Fruit fly (Drosophila melanogaster): Measurements from ENCODE around the gene CG42637.

The CG42637 gene

DNA sequence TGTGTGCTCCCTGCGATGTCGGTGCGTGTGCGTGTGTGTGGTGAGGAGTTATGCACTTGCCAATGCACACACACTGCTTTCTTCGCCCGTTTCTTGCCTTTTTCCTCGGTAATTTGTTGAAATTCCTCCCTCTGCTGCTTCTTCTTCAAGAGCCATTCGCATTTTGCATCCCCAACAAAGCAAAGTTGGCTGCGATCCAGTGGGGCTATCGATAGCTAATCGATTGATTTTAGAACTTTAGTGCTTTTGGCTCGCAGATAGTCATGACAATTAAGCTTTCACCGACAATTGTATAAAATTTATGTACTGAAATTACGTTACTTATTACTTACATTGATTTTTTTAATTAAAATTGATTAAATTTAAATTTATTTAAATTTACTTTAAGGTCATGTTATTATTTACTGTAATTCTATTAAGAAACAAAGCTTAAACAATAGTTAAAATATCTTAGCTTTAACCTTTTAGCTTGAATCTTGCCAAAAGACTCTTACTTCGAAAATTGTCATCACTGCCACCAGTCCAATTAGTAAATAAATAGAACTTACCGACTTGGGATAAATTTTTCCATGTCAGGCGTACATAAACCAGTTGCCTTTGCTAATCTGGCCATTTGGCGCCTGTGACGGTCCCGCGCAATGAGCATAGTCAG is 40.9 kb upstream of the CG42637 start, which contains the start of the genes trc and CG32221 (continued):
- TF ChIP-seq hbn (GFP tag; IDR thresholded peaks at IDR 0.05; ENCODE audit: partially characterized antibody) (peak; percentile 40; the same call in 1 of the 2 replicates), Doc3 (GFP tag; IDR thresholded peaks at IDR 0.05; ENCODE audit: partially characterized antibody) (0 out of 3 replicates have a peak, but pooled peaks have one; percentile 20), CG11695 (GFP tag; IDR thresholded peaks at IDR 0.05) (no peak), Hey (tag; optimal IDR thresholded peaks at IDR 0.05) (no peak), CG5953 (GFP tag; IDR thresholded peaks at IDR 0.05) (no peak), crc (GFP tag; optimal IDR thresholded peaks at IDR 0.05) (no peak), Tbp (GFP tag; optimal IDR thresholded peaks at IDR 0.05) (no peak), CG1529 (GFP tag; optimal IDR thresholded peaks at IDR 0.05) (no peak), p53 (GFP tag; optimal IDR thresholded peaks at IDR 0.05) (peak; percentile 7), cad (GFP tag; optimal IDR thresholded peaks at IDR 0.05) (no peak), CkIIα-i1 (GFP tag; IDR thresholded peaks at IDR 0.05) (no peak), Gug (GFP tag; IDR thresholded peaks at IDR 0.05) (peak; percentile 53; the same call in 2 of the 4 replicates), zen (tag; optimal IDR thresholded peaks at IDR 0.05) (no peak), Stat92E (GFP tag; optimal IDR thresholded peaks at IDR 0.05) (no peak), NC2α (GFP tag; optimal IDR thresholded peaks at IDR 0.05) (no peak), Optix (GFP tag; IDR thresholded peaks at IDR 0.05) (no peak), ken (GFP tag; IDR thresholded peaks at IDR 0.05) (peak; percentile 53; the same call in 2 of the 3 replicates), CG2712 (tag; optimal IDR thresholded peaks at IDR 0.05) (no peak), sens-2 (GFP tag; IDR thresholded peaks at IDR 0.05) (no peak), Dad (GFP tag; optimal IDR thresholded peaks at IDR 0.05) (peak; percentile 14), her (GFP tag; optimal IDR thresholded peaks at IDR 0.05) (no peak), CG13894 (tag; optimal IDR thresholded peaks at IDR 0.05) (no peak), toy (GFP tag; IDR thresholded peaks at IDR 0.05) (no peak), Oaz (GFP tag; IDR thresholded peaks at IDR 0.05) (no peak), phol (tag; optimal IDR thresholded peaks at IDR 0.05) (peak; percentile 50), CG12155 (GFP tag; optimal IDR thresholded peaks at IDR 0.05) (no peak), Mad (GFP tag; optimal IDR thresholded peaks at IDR 0.05) (no peak), Scr (GFP tag; IDR thresholded peaks at IDR 0.05; ENCODE audit: partially characterized antibody) (peak; percentile 73), sima (GFP tag; optimal IDR thresholded peaks at IDR 0.05) (no peak), danr (GFP tag; IDR thresholded peaks at IDR 0.05) (no peak), ara (GFP tag; IDR thresholded peaks at IDR 0.05) (no peak), HLH4C (GFP tag; IDR thresholded peaks at IDR 0.05; ENCODE audit: partially characterized antibody) (peak; percentile 59), ssp (GFP tag; IDR thresholded peaks at IDR 0.05) (peak; percentile 19; the same call in 1 of the 2 replicates), Deaf1 (tag; optimal IDR thresholded peaks at IDR 0.05) (no peak), CG10274 (GFP tag; optimal IDR thresholded peaks at IDR 0.05) (no peak), CG7357 (GFP tag; IDR thresholded peaks at IDR 0.05) (no peak), ab (GFP tag; optimal IDR thresholded peaks at IDR 0.05) (no peak), CG6813 (GFP tag; optimal IDR thresholded peaks at IDR 0.05) (no peak), CG7556 (GFP tag; optimal IDR thresholded peaks at IDR 0.05) (no peak), Drgx (GFP tag; IDR thresholded peaks at IDR 0.05) (no peak), maf-S (GFP tag; optimal IDR thresholded peaks at IDR 0.05) (no peak), aop (GFP tag; IDR thresholded peaks at IDR 0.05) (no peak), CG4854 (GFP tag; optimal IDR thresholded peaks at IDR 0.05) (no peak), rib (GFP tag; IDR thresholded peaks at IDR 0.05) (no peak), Sry-β (GFP tag; optimal IDR thresholded peaks at IDR 0.05) (peak; percentile 90), exex (tag; optimal IDR thresholded peaks at IDR 0.05) (no peak), CG7963 (GFP tag; IDR thresholded peaks at IDR 0.05; ENCODE audit: partially characterized antibody) (peak; percentile 63; the same call in 2 of the 3 replicates), CG7372 (GFP tag; IDR thresholded peaks at IDR 0.05) (no peak), bowl (GFP tag; IDR thresholded peaks at IDR 0.05) (no peak), CG11085 (GFP tag; IDR thresholded peaks at IDR 0.05) (peak; percentile 31; the same call in 1 of the 2 replicates), Taf1 (GFP tag; IDR thresholded peaks at IDR 0.05) (no peak)
